Fruit fly (Drosophila melanogaster): ENCODE measurements around the gene Pgant4.

The Pgant4 gene

dm6 chr2L:3440322-3440721, 32.1 kb upstream of the Pgant4 start (continued):
- TF ChIP-seq HLH4C (GFP tag; IDR thresholded peaks at IDR 0.05; ENCODE audit: partially characterized antibody) (no peak), Xbp1 (GFP tag; optimal IDR thresholded peaks at IDR 0.05) (peak; percentile 37), dmrt11E (tag; optimal IDR thresholded peaks at IDR 0.05) (no peak), disco-r (GFP tag; optimal IDR thresholded peaks at IDR 0.05) (peak; percentile 38), CG2199 (GFP tag; IDR thresholded peaks at IDR 0.05) (peak; percentile 51; the same call in 1 of the 3 replicates), CG42726 (GFP tag; IDR thresholded peaks at IDR 0.05; ENCODE audit: partially characterized antibody) (no peak), bbx (GFP tag; IDR thresholded peaks at IDR 0.05; ENCODE audit: partially characterized antibody) (no peak), BEAF-32 (GFP tag; optimal IDR thresholded peaks at IDR 0.05) (no peak), Fer2 (tag; optimal IDR thresholded peaks at IDR 0.05) (peak; percentile 3), CG1647 (GFP tag; optimal IDR thresholded peaks at IDR 0.05) (no peak), NK7.1 (GFP tag; optimal IDR thresholded peaks at IDR 0.05) (no peak), CG7963 (GFP tag; IDR thresholded peaks at IDR 0.05; ENCODE audit: partially characterized antibody) (no peak), CG12236 (GFP tag; optimal IDR thresholded peaks at IDR 0.05) (no peak), E2f2 (GFP tag; IDR thresholded peaks at IDR 0.05) (peak; percentile 49), Opbp (GFP tag; IDR thresholded peaks at IDR 0.05; ENCODE audit: partially characterized antibody) (no peak), Kr (GFP tag; optimal IDR thresholded peaks at IDR 0.05) (no peak), CrebB (tag; optimal IDR thresholded peaks at IDR 0.05) (peak; percentile 45), HLH3B (GFP tag; IDR thresholded peaks at IDR 0.05) (peak; percentile 83), nerfin-1 (tag; optimal IDR thresholded peaks at IDR 0.05) (peak; percentile 47), Dek (tag; optimal IDR thresholded peaks at IDR 0.05) (peak; percentile 30), CG14014 (GFP tag; IDR thresholded peaks at IDR 0.05) (peak; percentile 68), sr (GFP tag; IDR thresholded peaks at IDR 0.05) (peak; percentile 51; the same call in 1 of the 3 replicates), Dfd (GFP tag; optimal IDR thresholded peaks at IDR 0.05) (no peak), rib (GFP tag; IDR thresholded peaks at IDR 0.05) (no peak), eyg (GFP tag; optimal IDR thresholded peaks at IDR 0.05) (peak; percentile 4), chm (GFP tag; IDR thresholded peaks at IDR 0.05) (0 out of 2 replicates have a peak, but pooled peaks have one; percentile 9), HmgZ (tag; optimal IDR thresholded peaks at IDR 0.05) (no peak), sna (GFP tag; IDR thresholded peaks at IDR 0.05; ENCODE audit: partially characterized antibody) (no peak), z (GFP tag; IDR thresholded peaks at IDR 0.05) (no peak), zen2 (GFP tag; IDR thresholded peaks at IDR 0.05; ENCODE audit: partially characterized antibody) (no peak), croc (GFP tag; conservative IDR thresholded peaks at IDR 0.05) (peak; percentile 46; the same call in 2 of the 3 replicates), peb (GFP tag; IDR thresholded peaks at IDR 0.05) (peak; percentile 64), pum (GFP tag; optimal IDR thresholded peaks at IDR 0.05) (peak; percentile 36), CG17186 (GFP tag; optimal IDR thresholded peaks at IDR 0.05) (peak; percentile 17), az2 (GFP tag; optimal IDR thresholded peaks at IDR 0.05) (peak; percentile 50), abd-A (tag; optimal IDR thresholded peaks at IDR 0.05) (no peak), CG17359 (tag; optimal IDR thresholded peaks at IDR 0.05) (peak; percentile 84), CG8944 (GFP tag; optimal IDR thresholded peaks at IDR 0.05) (peak; percentile 51), CG11093 (GFP tag; IDR thresholded peaks at IDR 0.05) (peak; percentile 76; the same call in 2 of the 3 replicates), CG4730 (GFP tag; IDR thresholded peaks at IDR 0.05) (peak; percentile 74), CG10366 (GFP tag; IDR thresholded peaks at IDR 0.05) (peak; percentile 67), Atf-2 (GFP tag; optimal IDR thresholded peaks at IDR 0.05) (peak; percentile 41), CG15514 (GFP tag; optimal IDR thresholded peaks at IDR 0.05) (peak; percentile 48), CG3838 (GFP tag; optimal IDR thresholded peaks at IDR 0.05) (no peak), NFAT (GFP tag; IDR thresholded peaks at IDR 0.05) (peak; percentile 48; the same call in 1 of the 2 replicates), CG7271 (tag; optimal IDR thresholded peaks at IDR 0.05) (no peak), ewg (GFP tag; optimal IDR thresholded peaks at IDR 0.05) (peak; percentile 51), prd (optimal IDR thresholded peaks at IDR 0.05) (no peak), prd (GFP tag; IDR thresholded peaks at IDR 0.05) (peak; percentile 82), wor (GFP tag; IDR thresholded peaks at IDR 0.05) (peak; percentile 27; the same call in 1 of the 2 replicates), Ada2b (GFP tag; IDR thresholded peaks at IDR 0.05) (peak; percentile 72)
